Fruit fly (Drosophila melanogaster) whole organism, pupa: ENCODE measurements around the gene CG7295.

ENCODE experiments used
- CG10348 ChIP-seq: fragments of 200-800 bp; sonication (Bioruptor generic); IDR thresholded peaks from 2 replicates; pipeline ENCODE4 v1.3.6; 2022; ENCODE audit warnings: missing biosample characterization, missing genetic modification characterization
- CG13204 ChIP-seq: fragments of 200-800 bp; sonication (Bioruptor generic); optimal IDR thresholded peaks from 2 replicates; lab custom pipeline; 2018; ENCODE audit warnings: missing biosample characterization, mild to moderate bottlenecking, missing genetic modification characterization, moderate library complexity
- CG15710 ChIP-seq: fragments of 200-800 bp; sonication (Bioruptor generic); optimal IDR thresholded peaks from 2 replicates; lab custom pipeline; 2018; ENCODE audit warnings: missing biosample characterization, mild to moderate bottlenecking, missing genetic modification characterization, moderate library complexity
- CG17806 ChIP-seq: fragments of 200-800 bp; sonication (Bioruptor generic); optimal IDR thresholded peaks from 2 replicates; lab custom pipeline; 2018; ENCODE audit warnings: missing biosample characterization, mild to moderate bottlenecking, missing genetic modification characterization, moderate library complexity
- CG32121 ChIP-seq: fragments of 200-800 bp; sonication (Bioruptor generic); IDR thresholded peaks from 2 replicates; pipeline ENCODE4 v1.3.6; 2022; ENCODE audit warnings: missing biosample characterization, missing genetic modification characterization
- CG34367 ChIP-seq: fragments of 200-800 bp; sonication (Bioruptor generic); optimal IDR thresholded peaks from 2 replicates; lab custom pipeline; 2018; ENCODE audit warnings: missing biosample characterization, mild to moderate bottlenecking, missing genetic modification characterization
- CG4496 ChIP-seq: fragments of 200-800 bp; sonication (Bioruptor generic); IDR thresholded peaks from 3 replicates; pipeline ENCODE4 v1.3.6; 2022; ENCODE audit warnings: missing biosample characterization, missing genetic modification characterization
- EcR ChIP-seq: fragments of 200-800 bp; sonication (Bioruptor generic); optimal IDR thresholded peaks from 3 replicates; lab custom pipeline; 2019; ENCODE audit warnings: missing biosample characterization, missing genetic modification characterization, mild to moderate bottlenecking, moderate library complexity, missing genetic modification reagents
- Ets98B ChIP-seq: fragments of 200-800 bp; sonication (Bioruptor generic); IDR thresholded peaks from 2 replicates; pipeline ENCODE4 v1.3.6; 2022; ENCODE audit warnings: missing biosample characterization, missing genetic modification characterization
- Pif1A ChIP-seq: fragments of 200-800 bp; sonication (Bioruptor generic); optimal IDR thresholded peaks from 3 replicates; lab custom pipeline; 2016; ENCODE audit warnings: missing biosample characterization, missing genetic modification characterization
- Snoo ChIP-seq: fragments of 200-800 bp; sonication (Bioruptor generic); optimal IDR thresholded peaks from 3 replicates; lab custom pipeline; 2017; ENCODE audit warnings: missing biosample characterization, mild to moderate bottlenecking, missing genetic modification characterization, inconsistent platforms
- fd96Ca ChIP-seq: fragments of 200-800 bp; sonication (Bioruptor generic); IDR thresholded peaks from 3 replicates; pipeline ENCODE4 v1.3.6; 2022; ENCODE audit warnings: missing biosample characterization, missing genetic modification characterization
- rn ChIP-seq: fragments of 200-800 bp; sonication (Bioruptor generic); IDR thresholded peaks from 2 replicates; pipeline ENCODE4 v1.3.6; 2022; ENCODE audit warnings: missing biosample characterization, missing genetic modification characterization

DNA sequence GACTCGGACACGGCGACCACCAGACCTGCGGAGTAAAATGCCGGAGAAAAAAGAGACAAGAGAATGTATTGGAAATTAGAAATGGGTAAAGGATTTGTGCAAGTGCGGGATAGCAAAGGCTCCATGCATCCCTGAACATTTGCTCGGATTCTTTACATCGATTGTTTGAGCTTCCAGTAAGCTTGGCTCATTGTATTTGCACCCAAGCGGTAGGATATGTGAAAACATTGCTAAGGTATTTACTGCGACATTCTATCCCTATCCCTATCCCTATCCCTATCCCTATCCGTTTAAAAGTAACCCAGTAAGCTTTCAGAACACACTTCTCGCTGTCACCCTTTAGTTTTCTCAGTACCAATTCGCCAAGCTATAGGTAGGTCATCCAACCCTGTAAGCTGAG, at the start of gene CG7295:
- TF ChIP-seq CG15710 (no peak), CG10348 (GFP tag; lab: Robert Waterston, UW) (no peak), EcR (no peak), CG34367 (tag; lab: Kevin White, UChicago) (no peak), Pif1A (GFP tag; lab: Kevin White, UChicago) (no peak), CG32121 (GFP tag; lab: Robert Waterston, UW) (no peak), Snoo (tag; lab: Kevin White, UChicago) (no peak), rn (GFP tag; lab: Robert Waterston, UW) (no peak), Ets98B (GFP tag; lab: Robert Waterston, UW) (no peak), CG4496 (GFP tag; lab: Robert Waterston, UW) (no peak), fd96Ca (GFP tag; lab: Robert Waterston, UW) (no peak), CG17806 (tag; lab: Kevin White, UChicago) (no peak), CG13204 (GFP tag; lab: Kevin White, UChicago) (no peak)
